Worm (Caenorhabditis elegans) whole organism, L3 larva: ENCODE data around the gene C16A3.2.

Experiments used
- ceh-82 ChIP-seq: fragments of 150-350 bp; optimal IDR thresholded peaks from 2 replicates; lab custom pipeline; 2014; ENCODE audit warnings: missing biosample characterization, missing genetic modification characterization
- elt-1 ChIP-seq: fragments of 150-350 bp; optimal IDR thresholded peaks from 2 replicates; lab custom pipeline; 2014; ENCODE audit warnings: missing biosample characterization, missing genetic modification characterization
- nhr-23 ChIP-seq: fragments of 150-350 bp; optimal IDR thresholded peaks from 2 replicates; lab custom pipeline; 2014; ENCODE audit warnings: missing biosample characterization, missing genetic modification reagents, missing genetic modification characterization
- nhr-43 ChIP-seq: sonication (generic microtip); optimal IDR thresholded peaks from 2 replicates; lab custom pipeline; 2016; ENCODE audit warnings: mild to moderate bottlenecking, missing genetic modification characterization, missing compliant biosample characterization; ENCODE audit not compliant: poor library complexity, severe bottlenecking
- nhr-77 ChIP-seq: fragments of 150-350 bp; optimal IDR thresholded peaks from 2 replicates; lab custom pipeline; 2014; ENCODE audit warnings: missing biosample characterization, missing genetic modification characterization
- pha-4 ChIP-seq: fragments of 150-350 bp; optimal IDR thresholded peaks from 2 replicates; lab custom pipeline; 2014; ENCODE audit warnings: missing biosample characterization, missing genetic modification reagents, missing genetic modification characterization
- unc-62 ChIP-seq: fragments of 150-350 bp; sonication (generic microtip); optimal IDR thresholded peaks from 4 replicates; lab custom pipeline; 2014; ENCODE audit warnings: missing biosample characterization, missing genetic modification reagents, missing genetic modification characterization
- ztf-11 ChIP-seq: fragments of 150-350 bp; optimal IDR thresholded peaks from 2 replicates; lab custom pipeline; 2014; ENCODE audit warnings: missing biosample characterization, missing genetic modification characterization

DNA sequence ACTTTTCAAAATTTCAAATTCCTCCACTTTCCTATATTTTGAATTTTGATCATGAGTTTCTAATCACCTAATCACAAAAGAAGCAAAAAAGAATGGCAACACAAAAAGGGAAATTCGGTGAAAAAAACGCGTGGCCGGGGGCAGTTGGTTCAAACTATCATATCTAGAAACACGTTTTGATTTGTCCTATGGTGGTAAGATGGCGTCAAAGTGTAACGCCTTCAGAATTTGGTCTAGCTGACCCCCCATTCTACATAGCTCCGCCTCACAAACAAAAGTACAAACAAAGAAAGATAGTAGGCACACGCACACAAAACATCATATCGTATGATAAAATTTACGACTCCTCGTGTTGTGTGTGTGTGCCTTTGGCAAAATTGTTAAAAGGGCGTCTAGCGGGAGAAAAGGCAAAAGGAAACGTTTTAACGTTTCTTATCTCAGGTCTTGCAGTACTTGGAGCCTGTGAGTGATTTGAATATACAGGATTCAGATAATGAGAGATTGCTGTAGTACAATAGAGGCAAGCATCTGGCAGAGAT lies 32.4 kb downstream of the C16A3.2 start:
- TF ChIP-seq nhr-23 = no peak
- TF ChIP-seq nhr-43 (tag; lab: Kevin White, UChicago) = peak; percentile 72
- TF ChIP-seq elt-1 (tag; lab: Kevin White, UChicago) = no peak
- no peak for TF ChIP-seq nhr-77 (tag; lab: Kevin White, UChicago)
- TF ChIP-seq unc-62 (GFP tag; lab: Kevin White, UChicago) = no peak
- TF ChIP-seq ceh-82 (tag; lab: Kevin White, UChicago) = no peak
- TF ChIP-seq ztf-11 (tag; lab: Kevin White, UChicago) = no peak
- TF ChIP-seq pha-4 = peak; percentile 19
